Fruit fly (Drosophila melanogaster): Measurements from ENCODE around the gene CG13887.

CG13887 gene

dm6 chr3L:868800-869199 lies 31.1 kb downstream of the CG13887 start:
- TF ChIP-seq CG17806 (tag; optimal IDR thresholded peaks at IDR 0.05) = no peak
- TF ChIP-seq CG8301 (tag; optimal IDR thresholded peaks at IDR 0.05) = no peak
- TF ChIP-seq gl (tag; optimal IDR thresholded peaks at IDR 0.05) = no peak
- TF ChIP-seq CG14655 (GFP tag; optimal IDR thresholded peaks at IDR 0.05) = no peak
- no peak for TF ChIP-seq EcR (GFP tag; optimal IDR thresholded peaks at IDR 0.05)

- peak; percentile 6 for TF ChIP-seq EcR (GFP tag; optimal IDR thresholded peaks at IDR 0.05)
- TF ChIP-seq CG4496 (GFP tag; IDR thresholded peaks at IDR 0.05) = no peak
Observed at dm6 chr3L:871713-872112, 34.1 kb downstream of the CG13887 start, which contains the start of gene Usp10. TSS of gene Usp10 (plus strand) at chr3L:871899.

dm6 chr3L:872389-872972 lies 34.8 kb downstream of the CG13887 start:
- TF ChIP-seq CG8159 (tag; optimal IDR thresholded peaks at IDR 0.05) (peak; percentile 36), CG15710 (tag; optimal IDR thresholded peaks at IDR 0.05) (peak; percentile 44), CG4496 (GFP tag; IDR thresholded peaks at IDR 0.05) (peak; percentile 53; the same call in 2 of the 3 replicates), CG32121 (GFP tag; IDR thresholded peaks at IDR 0.05) (peak; percentile 19; the same call in 1 of the 2 replicates), Pif1A (GFP tag; optimal IDR thresholded peaks at IDR 0.05) (peak; percentile 34), Pif1B (GFP tag; optimal IDR thresholded peaks at IDR 0.05) (no peak), CG12605 (GFP tag; IDR thresholded peaks at IDR 0.05) (no peak), Snoo (tag; optimal IDR thresholded peaks at IDR 0.05) (peak; percentile 22), CG13204 (GFP tag; optimal IDR thresholded peaks at IDR 0.05) (no peak), rn (GFP tag; IDR thresholded peaks at IDR 0.05) (0 out of 2 replicates have a peak, but pooled peaks have one; percentile 41), EcR (GFP tag; optimal IDR thresholded peaks at IDR 0.05) (no peak), CG17806 (tag; optimal IDR thresholded peaks at IDR 0.05) (peak; percentile 17), CG8301 (tag; optimal IDR thresholded peaks at IDR 0.05) (peak; percentile 9), CG34367 (tag; optimal IDR thresholded peaks at IDR 0.05) (peak; percentile 39), D1 (tag; optimal IDR thresholded peaks at IDR 0.05) (no peak), Ets98B (GFP tag; IDR thresholded peaks at IDR 0.05) (0 out of 2 replicates have a peak, but pooled peaks have one; percentile 8), CG10348 (GFP tag; IDR thresholded peaks at IDR 0.05) (no peak), gl (tag; optimal IDR thresholded peaks at IDR 0.05) (no peak), CG9948 (tag; optimal IDR thresholded peaks at IDR 0.05) (peak; percentile 29), CG14655 (GFP tag; optimal IDR thresholded peaks at IDR 0.05) (peak; percentile 39), fd96Ca (GFP tag; IDR thresholded peaks at IDR 0.05) (peak; percentile 65; the same call in 1 of the 3 replicates)

dm6 chr3L:875416-876011 lies 37.9 kb downstream of the CG13887 start:
- TF ChIP-seq fd96Ca (GFP tag; IDR thresholded peaks at IDR 0.05) = peak; percentile 47; the same call in 1 of the 3 replicates
- peak; percentile 14 for TF ChIP-seq EcR (GFP tag; optimal IDR thresholded peaks at IDR 0.05)
- TF ChIP-seq CG4496 (GFP tag; IDR thresholded peaks at IDR 0.05) = 0 out of 3 replicates have a peak, but pooled peaks have one; percentile 34
- TF ChIP-seq Ets98B (GFP tag; IDR thresholded peaks at IDR 0.05) = peak; percentile 21; the same call in 1 of the 2 replicates
- no peak for TF ChIP-seq gl (tag; optimal IDR thresholded peaks at IDR 0.05)
- no peak for TF ChIP-seq CG13204 (GFP tag; optimal IDR thresholded peaks at IDR 0.05)
- peak; percentile 53 for TF ChIP-seq CG8301 (tag; optimal IDR thresholded peaks at IDR 0.05)
- no peak for TF ChIP-seq CG17806 (tag; optimal IDR thresholded peaks at IDR 0.05)
- TF ChIP-seq CG14655 (GFP tag; optimal IDR thresholded peaks at IDR 0.05) = peak; percentile 52
- no peak for TF ChIP-seq CG12605 (GFP tag; IDR thresholded peaks at IDR 0.05)

- TF ChIP-seq CG17806 (tag; optimal IDR thresholded peaks at IDR 0.05) = no peak
- 0 out of 3 replicates have a peak, but pooled peaks have one; percentile 2 for TF ChIP-seq fd96Ca (GFP tag; IDR thresholded peaks at IDR 0.05)
Observed at dm6 chr3L:876087-876486, 38.4 kb downstream of the CG13887 start.

dm6 chr3L:876656-877055 lies 39.0 kb downstream of the CG13887 start:
- TF ChIP-seq CG4496 (GFP tag; IDR thresholded peaks at IDR 0.05) = no peak
- no peak for TF ChIP-seq Ets98B (GFP tag; IDR thresholded peaks at IDR 0.05)
- TF ChIP-seq CG17806 (tag; optimal IDR thresholded peaks at IDR 0.05) = no peak
- TF ChIP-seq CG10348 (GFP tag; IDR thresholded peaks at IDR 0.05) = no peak
- no peak for TF ChIP-seq gl (tag; optimal IDR thresholded peaks at IDR 0.05)
- no peak for TF ChIP-seq Pif1A (GFP tag; optimal IDR thresholded peaks at IDR 0.05)
- no peak for TF ChIP-seq rn (GFP tag; IDR thresholded peaks at IDR 0.05)
- TF ChIP-seq CG9948 (tag; optimal IDR thresholded peaks at IDR 0.05) = no peak

- no peak for TF ChIP-seq CG9948 (tag; optimal IDR thresholded peaks at IDR 0.05)
- TF ChIP-seq CG14655 (GFP tag; optimal IDR thresholded peaks at IDR 0.05) = no peak
- TF ChIP-seq EcR (GFP tag; optimal IDR thresholded peaks at IDR 0.05) = peak; percentile 34
- no peak; the same call in 1 of the 2 replicates for TF ChIP-seq Ets98B (GFP tag; IDR thresholded peaks at IDR 0.05)
- no peak for TF ChIP-seq D1 (tag; optimal IDR thresholded peaks at IDR 0.05)
- peak; percentile 8 for TF ChIP-seq CG13204 (GFP tag; optimal IDR thresholded peaks at IDR 0.05)
- no peak for TF ChIP-seq CG34367 (tag; optimal IDR thresholded peaks at IDR 0.05)
- TF ChIP-seq CG4496 (GFP tag; IDR thresholded peaks at IDR 0.05) = peak; percentile 62
- peak; percentile 40 for TF ChIP-seq CG12605 (GFP tag; IDR thresholded peaks at IDR 0.05)
- TF ChIP-seq fd96Ca (GFP tag; IDR thresholded peaks at IDR 0.05) = no peak
- no peak for TF ChIP-seq gl (tag; optimal IDR thresholded peaks at IDR 0.05)
- no peak for TF ChIP-seq rn (GFP tag; IDR thresholded peaks at IDR 0.05)
Observed at dm6 chr3L:880851-881250, 43.2 kb downstream of the CG13887 start.
